Worm (Caenorhabditis elegans) whole organism, mixed stage, embryonic: ENCODE data around the gene tig-3.

Source experiments
- blmp-1 ChIP-seq: fragments of 150-350 bp; optimal IDR thresholded peaks from 2 replicates; lab custom pipeline; 2014; ENCODE audit warnings: missing biosample characterization, missing genetic modification characterization
- ceh-43 ChIP-seq: fragments of 200-800 bp; sonication (Bioruptor generic); optimal IDR thresholded peaks from 2 replicates; lab custom pipeline; 2018; ENCODE audit warnings: mild to moderate bottlenecking, missing genetic modification characterization, moderate library complexity, missing compliant biosample characterization
- ces-1 ChIP-seq: fragments of 150-350 bp; optimal IDR thresholded peaks from 2 replicates; lab custom pipeline; 2014; ENCODE audit warnings: missing biosample characterization, missing genetic modification reagents, missing genetic modification characterization
- elt-1 ChIP-seq: sonication (generic microtip); optimal IDR thresholded peaks from 2 replicates; lab custom pipeline; 2017; ENCODE audit warnings: missing genetic modification characterization, mild to moderate bottlenecking, missing compliant biosample characterization, antibody characterized with exemption, moderate library complexity, borderline replicate concordance; ENCODE audit not compliant: insufficient read depth
- elt-3 ChIP-seq: fragments of 150-350 bp; optimal IDR thresholded peaks from 2 replicates; lab custom pipeline; 2014; ENCODE audit warnings: missing biosample characterization, missing genetic modification characterization
- lsy-2 ChIP-seq: fragments of 150-350 bp; optimal IDR thresholded peaks from 2 replicates; lab custom pipeline; 2014; ENCODE audit warnings: missing biosample characterization, missing genetic modification characterization
- mab-5 ChIP-seq: fragments of 150-350 bp; optimal IDR thresholded peaks from 2 replicates; lab custom pipeline; 2014; ENCODE audit warnings: missing biosample characterization, missing genetic modification characterization
- mep-1 ChIP-seq: fragments of 150-350 bp; optimal IDR thresholded peaks from 2 replicates; lab custom pipeline; 2017; ENCODE audit warnings: missing biosample characterization, missing genetic modification reagents, missing genetic modification characterization, inconsistent platforms
- nhr-2 ChIP-seq: fragments of 150-350 bp; optimal IDR thresholded peaks from 2 replicates; lab custom pipeline; 2014; ENCODE audit warnings: missing biosample characterization, missing genetic modification characterization
- nhr-28 ChIP-seq: fragments of 150-350 bp; optimal IDR thresholded peaks from 2 replicates; lab custom pipeline; 2014; ENCODE audit warnings: missing biosample characterization, missing genetic modification characterization
- nhr-76 ChIP-seq: sonication (generic microtip); optimal IDR thresholded peaks from 2 replicates; lab custom pipeline; 2017; ENCODE audit warnings: missing biosample characterization, missing genetic modification characterization
- pha-4 ChIP-seq: fragments of 150-350 bp; optimal IDR thresholded peaks from 2 replicates; lab custom pipeline; 2018; ENCODE audit warnings: missing biosample characterization, missing genetic modification reagents, missing genetic modification characterization
- unc-39 ChIP-seq: fragments of 150-350 bp; optimal IDR thresholded peaks from 2 replicates; lab custom pipeline; 2014; ENCODE audit warnings: missing biosample characterization, missing genetic modification characterization
- unc-62 ChIP-seq: fragments of 150-350 bp; optimal IDR thresholded peaks from 2 replicates; lab custom pipeline; 2014; ENCODE audit warnings: missing biosample characterization, missing genetic modification reagents, missing genetic modification characterization

DNA sequence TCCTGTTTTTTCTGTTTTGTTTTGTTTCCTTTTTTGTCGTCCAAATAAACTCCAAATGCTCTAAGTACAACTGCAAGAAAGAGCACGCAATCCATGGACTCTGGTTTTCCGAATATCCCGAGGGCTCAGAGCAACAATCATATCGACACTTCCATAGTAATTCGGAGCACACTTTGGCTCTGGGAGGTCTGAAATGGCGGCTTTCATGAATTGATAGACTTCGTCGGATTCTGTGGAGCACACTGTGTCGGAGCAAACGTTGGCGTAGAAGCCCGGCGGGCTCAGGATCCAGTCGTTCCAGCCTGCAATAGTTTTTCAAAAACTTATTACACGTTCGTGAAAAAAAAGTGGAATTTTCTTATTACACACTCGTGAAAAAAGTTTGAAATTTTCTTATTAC, 6.7 kb downstream of the tig-3 start:
- TF ChIP-seq unc-62 (GFP tag; lab: Kevin White, UChicago) (no peak), pha-4 (tag; lab: Kevin White, UChicago) (no peak), elt-1 (no peak), lsy-2 (tag; lab: Kevin White, UChicago) (no peak), nhr-76 (tag; lab: Kevin White, UChicago) (no peak), blmp-1 (no peak), unc-39 (no peak), elt-3 (tag; lab: Kevin White, UChicago) (no peak), ceh-43 (no peak), mep-1 (tag; lab: Kevin White, UChicago) (no peak), mab-5 (tag; lab: Kevin White, UChicago) (no peak), ces-1 (GFP tag; lab: Kevin White, UChicago) (no peak), nhr-28 (no peak), nhr-2 (no peak)
